Fruit fly (Drosophila melanogaster): ENCODE measurements around the gene Ge-1.

Gene Ge-1

DNA sequence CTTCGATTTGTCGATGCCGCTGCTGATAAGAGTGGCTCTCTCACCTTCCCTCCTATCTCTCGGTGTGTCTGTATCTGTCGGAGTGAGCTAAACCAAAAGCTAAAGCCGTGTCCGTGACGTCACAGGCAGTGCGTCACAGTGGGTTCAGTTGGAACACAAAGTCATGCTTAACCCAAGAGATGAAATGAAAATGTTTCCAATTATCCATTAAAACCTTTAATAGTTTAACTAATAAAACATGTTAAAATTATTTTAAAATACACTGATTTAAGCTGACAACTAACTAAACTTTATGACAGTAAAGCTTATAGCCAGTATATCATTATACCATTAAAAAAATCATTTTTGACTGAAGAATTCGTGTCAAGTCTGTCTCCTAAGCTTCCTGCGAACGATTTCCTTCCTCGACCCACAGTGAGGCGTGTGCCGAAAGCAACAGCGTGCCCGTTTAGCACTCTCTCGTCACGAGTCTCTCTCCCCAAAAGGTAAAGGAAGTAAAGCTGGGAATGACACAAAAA lies 12.4 kb upstream of the Ge-1 start, which contains the start of gene Idua (continued):
- TF ChIP-seq CG10631 (GFP tag; optimal IDR thresholded peaks at IDR 0.05) (peak; percentile 83), Eip78C (GFP tag) (peak; percentile 96), CG15336 (GFP tag; IDR thresholded peaks at IDR 0.05) (peak; percentile 72), CG11294 (GFP tag; IDR thresholded peaks at IDR 0.05) (peak; percentile 26; the same call in 1 of the 2 replicates)

DNA sequence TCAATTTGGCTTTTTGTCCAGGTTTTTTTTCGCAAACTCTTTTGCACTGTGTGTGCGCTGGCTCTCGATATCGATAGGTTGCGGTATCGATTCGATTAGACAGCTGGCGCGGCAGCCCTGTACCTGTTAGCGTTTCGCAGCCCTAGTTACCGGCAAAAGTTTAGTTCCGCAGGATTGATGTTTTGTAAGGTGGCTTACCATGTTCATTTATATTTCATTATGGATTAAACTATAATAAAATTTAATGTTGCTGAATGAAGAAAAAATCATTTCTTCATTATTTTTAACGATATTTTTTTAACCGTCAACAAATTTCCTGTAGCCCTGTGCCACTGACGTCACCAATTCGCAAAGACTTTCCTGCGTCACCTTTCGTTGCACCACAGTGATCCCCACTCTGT lies 5.9 kb upstream of the Ge-1 start, which contains the start of gene Reps:
Gene Reps (minus strand): TSS at position 84 of the 401 bp plus-strand sequence.
- peak; percentile 94 for TF ChIP-seq CG9139 (GFP tag; optimal IDR thresholded peaks at IDR 0.05)
- peak; percentile 99 for TF ChIP-seq CG3032 (tag; optimal IDR thresholded peaks at IDR 0.05)
- peak; percentile 96 for TF ChIP-seq dsx (GFP tag; optimal IDR thresholded peaks at IDR 0.05; ENCODE audit: poor library complexity, severe bottlenecking)
- peak; percentile 99 for TF ChIP-seq eg (GFP tag; IDR thresholded peaks at IDR 0.05)
- peak; percentile 99 for TF ChIP-seq OdsH (GFP tag; optimal IDR thresholded peaks at IDR 0.05)
- TF ChIP-seq Sox14 (GFP tag; optimal IDR thresholded peaks at IDR 0.05) = peak; percentile 98
- TF ChIP-seq CG15336 (GFP tag; IDR thresholded peaks at IDR 0.05) = peak; percentile 97
- TF ChIP-seq Eip75B (GFP tag; optimal IDR thresholded peaks at IDR 0.05) = peak; percentile 98
- TF ChIP-seq topi (GFP tag; optimal IDR thresholded peaks at IDR 0.05) = peak; percentile 98
- peak; percentile 99 for TF ChIP-seq Gug (GFP tag; IDR thresholded peaks at IDR 0.05)
- TF ChIP-seq Met (GFP tag; optimal IDR thresholded peaks at IDR 0.05) = peak; percentile 98
- peak; percentile 99 for TF ChIP-seq svp (GFP tag)
- TF ChIP-seq Eip78C (GFP tag) = peak; percentile 99
- peak; percentile 99 for TF ChIP-seq CG31627 (GFP tag; optimal IDR thresholded peaks at IDR 0.05)
- TF ChIP-seq Ets96B (tag; optimal IDR thresholded peaks at IDR 0.05) = peak; percentile 98
- TF ChIP-seq Sox15 (GFP tag; optimal IDR thresholded peaks at IDR 0.05) = peak; percentile 98
- peak; percentile 99 for TF ChIP-seq lz (GFP tag; optimal IDR thresholded peaks at IDR 0.05)
- TF ChIP-seq CG11294 (GFP tag; IDR thresholded peaks at IDR 0.05) = peak; percentile 98
- TF ChIP-seq CG6792 (GFP tag; optimal IDR thresholded peaks at IDR 0.05) = peak; percentile 97
- peak; percentile 96 for TF ChIP-seq net (GFP tag; optimal IDR thresholded peaks at IDR 0.05)
- peak; percentile 92 for TF ChIP-seq fkh (GFP tag; optimal IDR thresholded peaks at IDR 0.05)
- peak; percentile 98 for TF ChIP-seq pdm3 (GFP tag; optimal IDR thresholded peaks at IDR 0.05)
- peak; percentile 97 for TF ChIP-seq achi (GFP tag; optimal IDR thresholded peaks at IDR 0.05)
- peak; percentile 96 for TF ChIP-seq CG4318 (GFP tag; optimal IDR thresholded peaks at IDR 0.05)
- TF ChIP-seq Smox (GFP tag; optimal IDR thresholded peaks at IDR 0.05) = peak; percentile 98
- TF ChIP-seq CG10631 (GFP tag; optimal IDR thresholded peaks at IDR 0.05) = peak; percentile 99
- TF ChIP-seq Eip93F (GFP tag; optimal IDR thresholded peaks at IDR 0.05) = peak; percentile 94
- TF ChIP-seq CG16779 (tag; optimal IDR thresholded peaks at IDR 0.05) = peak; percentile 92
- TF ChIP-seq CG6163 (GFP tag; IDR thresholded peaks at IDR 0.05) = peak; percentile 99
- TF ChIP-seq CG6808 (GFP tag; optimal IDR thresholded peaks at IDR 0.05) = peak; percentile 96
- TF ChIP-seq Ets21C (GFP tag; optimal IDR thresholded peaks at IDR 0.05) = peak; percentile 96
- peak; percentile 96 for TF ChIP-seq CG8319 (GFP tag; optimal IDR thresholded peaks at IDR 0.05)
- TF ChIP-seq acj6 (GFP tag; optimal IDR thresholded peaks at IDR 0.05) = peak; percentile 99
- TF ChIP-seq cyc (GFP tag; optimal IDR thresholded peaks at IDR 0.05) = peak; percentile 99
- peak; percentile 91 for TF ChIP-seq CG6854 (GFP tag; optimal IDR thresholded peaks at IDR 0.05)
- peak; percentile 97 for TF ChIP-seq Lpt (GFP tag; optimal IDR thresholded peaks at IDR 0.05)
- peak; percentile 98 for TF ChIP-seq Hr39 (GFP tag; optimal IDR thresholded peaks at IDR 0.05)
- peak; percentile 84 for TF ChIP-seq Hr38 (GFP tag; optimal IDR thresholded peaks at IDR 0.05)
- peak; percentile 97 for TF ChIP-seq spab (GFP tag; optimal IDR thresholded peaks at IDR 0.05)
- peak; percentile 97 for TF ChIP-seq CG8632 (GFP tag; optimal IDR thresholded peaks at IDR 0.05)
- TF ChIP-seq esn (GFP tag; optimal IDR thresholded peaks at IDR 0.05) = peak; percentile 98
- TF ChIP-seq Sox102F (GFP tag; optimal IDR thresholded peaks at IDR 0.05) = peak; percentile 96
- TF ChIP-seq salr (GFP tag; optimal IDR thresholded peaks at IDR 0.05) = peak; percentile 94 to 96
- TF ChIP-seq Hr4 (GFP tag; optimal IDR thresholded peaks at IDR 0.05) = peak; percentile 98
- peak; percentile 97 for TF ChIP-seq CG34406 (GFP tag; optimal IDR thresholded peaks at IDR 0.05)
- TF ChIP-seq fd59A (GFP tag; optimal IDR thresholded peaks at IDR 0.05) = peak; percentile 97
- peak; percentile 97 for TF ChIP-seq CG1621 (tag; optimal IDR thresholded peaks at IDR 0.05)
- TF ChIP-seq vri (GFP tag; optimal IDR thresholded peaks at IDR 0.05) = peak; percentile 94
- TF ChIP-seq CG3919 (GFP tag; optimal IDR thresholded peaks at IDR 0.05) = peak; percentile 98

Data from whole organism, prepupa.